Worm (Caenorhabditis elegans) whole organism, early embryonic: ENCODE data around the gene C10G8.3.

Source experiments
- B0310.2 ChIP-seq: sonication (generic microtip); optimal IDR thresholded peaks from 2 replicates; lab custom pipeline; 2016; ENCODE audit warnings: mild to moderate bottlenecking, missing genetic modification characterization, missing compliant biosample characterization
- F13C5.2 ChIP-seq: sonication (generic microtip); optimal IDR thresholded peaks from 2 replicates; lab custom pipeline; 2017; ENCODE audit warnings: mild to moderate bottlenecking, missing genetic modification characterization, inconsistent platforms, missing compliant biosample characterization
- aly-1 ChIP-seq: sonication (generic microtip); optimal IDR thresholded peaks from 2 replicates; lab custom pipeline; 2016; ENCODE audit warnings: missing genetic modification characterization, missing compliant biosample characterization
- ama-1 ChIP-seq: fragments of 150-350 bp; optimal IDR thresholded peaks from 2 replicates; lab custom pipeline; 2014
- ceh-13 ChIP-seq: fragments of 200-800 bp; sonication (Bioruptor generic); optimal IDR thresholded peaks from 2 replicates; lab custom pipeline; 2018; ENCODE audit warnings: mild to moderate bottlenecking, missing genetic modification characterization, missing compliant biosample characterization
- ets-7 ChIP-seq: sonication (generic microtip); optimal IDR thresholded peaks from 2 replicates; lab custom pipeline; 2016; ENCODE audit warnings: missing genotype, missing genetic modification characterization, missing compliant biosample characterization
- flt-1 ChIP-seq: fragments of 200-800 bp; sonication (Bioruptor generic); IDR thresholded peaks from 2 replicates; pipeline ENCODE4 v1.3.6; 2022; ENCODE audit warnings: missing genetic modification characterization, missing compliant biosample characterization
- scrt-1 ChIP-seq: fragments of 200-800 bp; sonication (Bioruptor generic); IDR thresholded peaks from 2 replicates; pipeline ENCODE4 v1.3.6; 2022; ENCODE audit warnings: missing genetic modification characterization, missing compliant biosample characterization
- sea-1 ChIP-seq: fragments of 200-800 bp; sonication (Bioruptor generic); conservative IDR thresholded peaks from 2 replicates; pipeline ENCODE4 v1.3.6; 2022; ENCODE audit warnings: missing genetic modification characterization, missing compliant biosample characterization
- tbx-11 ChIP-seq: fragments of 200-800 bp; sonication (Bioruptor generic); IDR thresholded peaks from 2 replicates; pipeline ENCODE4 v1.3.6; 2022; ENCODE audit warnings: missing genetic modification characterization, missing compliant biosample characterization
- tbx-37 ChIP-seq: fragments of 200-800 bp; sonication (Bioruptor generic); conservative IDR thresholded peaks from 2 replicates; pipeline ENCODE4 v1.3.6; 2022; ENCODE audit warnings: missing genetic modification reagents, missing genetic modification characterization, missing compliant biosample characterization
- tra-4 ChIP-seq: sonication (generic microtip); optimal IDR thresholded peaks from 2 replicates; lab custom pipeline; 2017; ENCODE audit warnings: missing genetic modification characterization, missing compliant biosample characterization

DNA sequence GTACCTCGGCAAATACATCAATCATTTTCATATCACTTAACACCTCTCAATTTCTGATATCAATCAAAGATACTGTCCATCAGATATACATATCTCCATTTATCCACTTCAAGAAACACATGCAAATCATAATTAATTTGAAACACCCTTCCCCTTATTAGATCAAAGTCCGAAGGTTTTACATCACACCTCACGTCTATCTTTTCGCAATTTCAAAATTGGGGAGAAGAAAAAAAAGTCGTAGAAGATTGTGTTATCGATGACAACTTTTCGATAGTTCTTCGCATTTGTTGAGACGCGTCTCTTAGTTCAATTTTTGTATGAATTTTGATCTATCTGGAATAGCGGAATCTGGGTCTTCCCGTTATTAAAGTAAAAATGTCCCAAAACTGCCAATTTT, 39.3 kb upstream of the C10G8.3 start:
- TF ChIP-seq ama-1 (lab: Kevin White, UChicago): no peak
- TF ChIP-seq ceh-13: no peak
- no peak for TF ChIP-seq tbx-37
- TF ChIP-seq tra-4 (tag; lab: Kevin White, UChicago): no peak
- TF ChIP-seq sea-1: no peak
- TF ChIP-seq aly-1 (tag; lab: Kevin White, UChicago): no peak
- no peak for TF ChIP-seq B0310.2 (tag; lab: Kevin White, UChicago)
- TF ChIP-seq ets-7 (tag; lab: Kevin White, UChicago): no peak
- no peak for TF ChIP-seq tbx-11
- no peak for TF ChIP-seq scrt-1 (GFP tag; lab: Robert Waterston, UW)
- TF ChIP-seq F13C5.2 (tag; lab: Kevin White, UChicago): no peak
- TF ChIP-seq flt-1 (GFP tag; lab: Robert Waterston, UW): no peak
